Worm (Caenorhabditis elegans) whole organism, L2 larva: ENCODE measurements around the gene col-151.

ENCODE experiments used
- C34F6.9 ChIP-seq: fragments of 150-350 bp; optimal IDR thresholded peaks from 2 replicates; lab custom pipeline; 2014; ENCODE audit warnings: missing biosample characterization, missing genetic modification characterization
- F13H6.1 ChIP-seq: sonication (generic microtip); optimal IDR thresholded peaks from 2 replicates; lab custom pipeline; 2016; ENCODE audit warnings: missing genetic modification characterization, missing compliant biosample characterization
- R02D3.7 ChIP-seq: fragments of 150-350 bp; optimal IDR thresholded peaks from 2 replicates; lab custom pipeline; 2014; ENCODE audit warnings: missing biosample characterization, missing genetic modification characterization
- Y55F3AM.14 ChIP-seq: fragments of 200-800 bp; sonication (Bioruptor generic); optimal IDR thresholded peaks from 2 replicates; lab custom pipeline; 2018; ENCODE audit warnings: mild to moderate bottlenecking, missing genetic modification characterization, missing compliant biosample characterization
- ZK546.5 ChIP-seq: sonication (generic microtip); optimal IDR thresholded peaks from 2 replicates; lab custom pipeline; 2017; ENCODE audit warnings: missing biosample characterization, missing genetic modification characterization
- alr-1 ChIP-seq: fragments of 150-350 bp; optimal IDR thresholded peaks from 2 replicates; lab custom pipeline; 2014; ENCODE audit warnings: missing biosample characterization, missing genetic modification characterization
- blmp-1 ChIP-seq: sonication (generic microtip); optimal IDR thresholded peaks from 2 replicates; lab custom pipeline; 2017; ENCODE audit warnings: missing genetic modification characterization, mild to moderate bottlenecking, missing compliant biosample characterization, antibody characterized with exemption, moderate library complexity; ENCODE audit not compliant: insufficient read depth
- ceh-82 ChIP-seq: fragments of 150-350 bp; optimal IDR thresholded peaks from 2 replicates; lab custom pipeline; 2014; ENCODE audit warnings: missing biosample characterization, missing genetic modification characterization
- crh-2 ChIP-seq: sonication (generic microtip); optimal IDR thresholded peaks from 2 replicates; lab custom pipeline; 2017; ENCODE audit warnings: missing biosample characterization, missing genetic modification characterization
- dmd-4 ChIP-seq: sonication (generic microtip); optimal IDR thresholded peaks from 2 replicates; lab custom pipeline; 2017; ENCODE audit warnings: missing biosample characterization, missing genetic modification characterization
- egl-27 ChIP-seq: sonication (generic microtip); optimal IDR thresholded peaks from 3 replicates; lab custom pipeline; 2017; ENCODE audit warnings: missing biosample characterization, missing genetic modification reagents, missing genetic modification characterization
- elt-1 ChIP-seq: fragments of 150-350 bp; optimal IDR thresholded peaks from 2 replicates; lab custom pipeline; 2014; ENCODE audit warnings: missing biosample characterization, missing genetic modification characterization
- elt-3 ChIP-seq: sonication (generic microtip); optimal IDR thresholded peaks from 2 replicates; lab custom pipeline; 2017; ENCODE audit warnings: missing biosample characterization, missing genetic modification characterization
- fos-1 ChIP-seq: fragments of 150-350 bp; optimal IDR thresholded peaks from 2 replicates; lab custom pipeline; 2014; ENCODE audit warnings: missing biosample characterization, missing genetic modification characterization
- gmeb-1 ChIP-seq: fragments of 150-350 bp; optimal IDR thresholded peaks from 2 replicates; lab custom pipeline; 2014; ENCODE audit warnings: missing biosample characterization, missing genetic modification characterization
- lin-13 ChIP-seq: fragments of 150-350 bp; optimal IDR thresholded peaks from 2 replicates; lab custom pipeline; 2014; ENCODE audit warnings: missing biosample characterization, missing genetic modification reagents, missing genetic modification characterization
- mab-5 ChIP-seq: fragments of 150-350 bp; optimal IDR thresholded peaks from 2 replicates; lab custom pipeline; 2014; ENCODE audit warnings: missing biosample characterization, missing genetic modification characterization
- mbf-1 ChIP-seq: sonication (generic microtip); optimal IDR thresholded peaks from 2 replicates; lab custom pipeline; 2017; ENCODE audit warnings: missing biosample characterization, missing genetic modification characterization
- mdl-1 ChIP-seq, 2 experiments: fragments of 150-350 bp in 1 of 2; sonication (generic microtip) in 1 of 2; optimal IDR thresholded peaks; 2 replicates each; lab custom pipeline; 2017; ENCODE audit warnings: missing biosample characterization in 2 of 2, missing genetic modification characterization in 2 of 2
- nhr-10 ChIP-seq: sonication (generic microtip); optimal IDR thresholded peaks from 2 replicates; lab custom pipeline; 2017; ENCODE audit warnings: missing biosample characterization, missing genetic modification characterization
- nhr-12 ChIP-seq: fragments of 150-350 bp; optimal IDR thresholded peaks from 2 replicates; lab custom pipeline; 2014; ENCODE audit warnings: missing biosample characterization, missing genetic modification characterization
- nhr-129 ChIP-seq: fragments of 150-350 bp; optimal IDR thresholded peaks from 2 replicates; lab custom pipeline; 2014; ENCODE audit warnings: missing biosample characterization, missing genetic modification characterization
- nhr-21 ChIP-seq: fragments of 150-350 bp; optimal IDR thresholded peaks from 2 replicates; lab custom pipeline; 2014; ENCODE audit warnings: missing biosample characterization, missing genetic modification characterization
- nhr-23 ChIP-seq: fragments of 150-350 bp; optimal IDR thresholded peaks from 2 replicates; lab custom pipeline; 2014; ENCODE audit warnings: missing biosample characterization, missing genetic modification reagents, missing genetic modification characterization
- nhr-6 ChIP-seq: fragments of 150-350 bp; optimal IDR thresholded peaks from 2 replicates; lab custom pipeline; 2014; ENCODE audit warnings: missing biosample characterization, missing genetic modification characterization
- nhr-77 ChIP-seq: fragments of 150-350 bp; optimal IDR thresholded peaks from 2 replicates; lab custom pipeline; 2014; ENCODE audit warnings: missing biosample characterization, missing genetic modification characterization
- peb-1 ChIP-seq: fragments of 150-350 bp; optimal IDR thresholded peaks from 2 replicates; lab custom pipeline; 2014; ENCODE audit warnings: missing biosample characterization, missing genetic modification characterization
- sem-4 ChIP-seq: fragments of 150-350 bp; optimal IDR thresholded peaks from 2 replicates; lab custom pipeline; 2014; ENCODE audit warnings: missing biosample characterization, missing genetic modification reagents, missing genetic modification characterization
- skn-1 ChIP-seq: sonication (generic microtip); optimal IDR thresholded peaks from 2 replicates; lab custom pipeline; 2017; ENCODE audit warnings: missing biosample characterization, missing genetic modification characterization
- sma-3 ChIP-seq: sonication (generic microtip); optimal IDR thresholded peaks from 2 replicates; lab custom pipeline; 2016; ENCODE audit warnings: missing genetic modification reagents, missing genetic modification characterization, missing compliant biosample characterization
- sma-9 ChIP-seq, 2 experiments: fragments of 150-350 bp in 1 of 2; sonication (generic microtip) in 1 of 2; optimal IDR thresholded peaks; 2 replicates each; lab custom pipeline; 2014 to 2016; ENCODE audit warnings: missing genetic modification characterization in 2 of 2, mild to moderate bottlenecking in 1 of 2, missing biosample characterization in 1 of 2, missing compliant biosample characterization in 1 of 2, missing genetic modification reagents in 1 of 2, moderate library complexity in 1 of 2
- unc-39 ChIP-seq: fragments of 150-350 bp; optimal IDR thresholded peaks from 2 replicates; lab custom pipeline; 2014; ENCODE audit warnings: missing biosample characterization, missing genetic modification characterization
- unc-55 ChIP-seq: fragments of 150-350 bp; sonication (generic microtip); optimal IDR thresholded peaks from 3 replicates; lab custom pipeline; 2014; ENCODE audit warnings: missing biosample characterization, missing genetic modification reagents, missing genetic modification characterization
- unc-62 ChIP-seq: fragments of 150-350 bp; optimal IDR thresholded peaks from 2 replicates; lab custom pipeline; 2014; ENCODE audit warnings: missing biosample characterization, missing genetic modification reagents, missing genetic modification characterization
- ztf-11 ChIP-seq: sonication (generic microtip); optimal IDR thresholded peaks from 2 replicates; lab custom pipeline; 2017; ENCODE audit warnings: missing biosample characterization, missing genetic modification characterization

col-151 gene

ce11 chrV:10399290-10399689 lies 4.3 kb upstream of the col-151 start:
- TF ChIP-seq fos-1 (tag; lab: Kevin White, UChicago) (peak; percentile 93), lin-13 (GFP tag; lab: Kevin White, UChicago) (no peak), nhr-10 (tag; lab: Kevin White, UChicago) (no peak), crh-2 (tag; lab: Kevin White, UChicago) (peak; percentile 37), gmeb-1 (tag; lab: Kevin White, UChicago) (peak; percentile 24), sma-9 (GFP tag; optimal IDR thresholded peaks at IDR 0.05; lab: Kevin White, UChicago) (peak; percentile 76), sma-9 (tag; optimal IDR thresholded peaks at IDR 0.05; lab: Kevin White, UChicago) (no peak), nhr-23 (tag; lab: Kevin White, UChicago) (no peak), nhr-129 (peak; percentile 80)

ce11 chrV:10398431-10398830 lies 3.4 kb upstream of the col-151 start, which contains the start of gene ugt-2:
Gene ugt-2, plus strand, starts transcription at chrV:10398801.
- TF ChIP-seq fos-1 (tag; lab: Kevin White, UChicago) (peak; percentile 41), unc-39 (no peak), mdl-1 (tag; optimal IDR thresholded peaks at IDR 0.05; lab: Kevin White, UChicago) (no peak), nhr-129 (peak; percentile 29), sma-9 (GFP tag; optimal IDR thresholded peaks at IDR 0.05; lab: Kevin White, UChicago) (peak; percentile 53), sma-9 (tag; optimal IDR thresholded peaks at IDR 0.05; lab: Kevin White, UChicago) (no peak), ztf-11 (tag; lab: Kevin White, UChicago) (no peak), crh-2 (tag; lab: Kevin White, UChicago) (peak; percentile 14), nhr-77 (tag; lab: Kevin White, UChicago) (no peak), skn-1 (tag; lab: Kevin White, UChicago) (no peak), nhr-10 (tag; lab: Kevin White, UChicago) (no peak), sem-4 (tag; lab: Kevin White, UChicago) (no peak)

DNA sequence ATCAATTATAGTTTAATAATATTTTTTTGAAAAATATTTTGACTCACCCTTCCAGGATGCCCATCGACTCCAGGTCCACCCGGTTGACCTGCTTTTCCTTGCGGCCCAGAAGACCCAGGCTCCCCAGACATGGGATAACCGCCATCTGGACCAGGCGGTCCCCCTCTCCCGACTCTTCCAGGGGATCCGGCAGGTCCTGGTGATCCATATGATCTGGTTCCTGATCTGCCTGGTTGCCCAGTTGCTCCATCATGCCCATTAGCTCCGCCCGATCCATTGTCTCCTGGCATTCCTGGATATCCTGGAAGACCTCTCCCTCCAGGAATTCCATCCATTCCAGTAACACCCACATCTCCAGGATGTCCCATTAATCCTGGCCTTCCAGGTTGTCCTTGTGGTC lies 1.3 kb downstream of the col-151 start:
- TF ChIP-seq C34F6.9 (tag; lab: Kevin White, UChicago) (no peak), Y55F3AM.14 (GFP tag; lab: Kevin White, UChicago) (peak; percentile 74)

DNA sequence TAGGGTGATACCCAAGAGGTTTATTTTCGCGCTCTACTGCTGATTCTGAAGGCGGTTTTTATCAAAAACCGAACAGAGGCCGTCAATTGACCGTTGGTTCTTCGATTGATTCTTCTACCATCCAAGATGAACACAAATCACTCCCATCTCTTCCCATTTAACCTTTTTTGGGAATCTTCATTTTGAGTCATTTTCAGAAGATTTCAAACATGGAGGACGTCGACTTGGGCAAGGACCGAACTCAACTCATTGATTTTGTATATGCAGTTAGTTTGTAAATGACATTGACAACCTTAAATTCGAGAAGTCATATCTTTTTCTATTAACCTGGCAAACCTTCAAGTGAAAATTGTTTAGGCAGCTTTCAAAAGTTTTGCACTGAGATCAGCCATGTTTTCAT lies 6.7 kb downstream of the col-151 start, which contains the start of gene AC3.5:
Gene AC3.5, plus strand, starts transcription at position 210 of the 400 bp plus-strand sequence.
- TF ChIP-seq lin-13 (GFP tag; lab: Kevin White, UChicago) (no peak), nhr-21 (tag; lab: Kevin White, UChicago) (peak; percentile 13), fos-1 (tag; lab: Kevin White, UChicago) (peak; percentile 8), nhr-23 (tag; lab: Kevin White, UChicago) (no peak), alr-1 (tag; lab: Kevin White, UChicago) (no peak)

DNA sequence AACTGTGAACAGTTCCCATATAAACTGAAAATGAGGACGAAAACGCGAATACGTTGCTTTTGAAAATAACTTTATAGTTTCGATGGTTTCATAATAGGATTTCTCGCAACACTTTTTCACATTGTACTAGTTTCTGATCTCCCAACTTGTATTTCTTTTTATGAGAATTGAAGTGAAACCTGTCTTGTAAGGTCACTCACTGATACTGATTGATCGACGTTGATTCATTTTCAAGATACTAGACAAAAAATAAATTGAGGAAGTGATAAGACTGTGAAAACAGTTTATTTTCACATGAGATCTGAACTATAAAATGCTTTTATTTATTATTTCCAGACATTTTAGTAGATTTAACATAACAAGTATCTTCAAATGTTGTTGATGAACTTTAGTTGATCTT lies 7.6 kb downstream of the col-151 start:
- TF ChIP-seq unc-55 (GFP tag; lab: Kevin White, UChicago) (no peak), nhr-12 (tag; lab: Kevin White, UChicago) (no peak), blmp-1 (tag; lab: Kevin White, UChicago) (no peak), mab-5 (no peak), elt-3 (no peak), nhr-21 (tag; lab: Kevin White, UChicago) (no peak), F13H6.1 (tag; lab: Kevin White, UChicago) (no peak), ZK546.5 (tag; lab: Kevin White, UChicago) (no peak), sma-9 (GFP tag; optimal IDR thresholded peaks at IDR 0.05; lab: Kevin White, UChicago) (no peak), sma-9 (tag; optimal IDR thresholded peaks at IDR 0.05; lab: Kevin White, UChicago) (no peak), R02D3.7 (tag; lab: Kevin White, UChicago) (no peak), fos-1 (tag; lab: Kevin White, UChicago) (no peak), nhr-129 (no peak)

DNA sequence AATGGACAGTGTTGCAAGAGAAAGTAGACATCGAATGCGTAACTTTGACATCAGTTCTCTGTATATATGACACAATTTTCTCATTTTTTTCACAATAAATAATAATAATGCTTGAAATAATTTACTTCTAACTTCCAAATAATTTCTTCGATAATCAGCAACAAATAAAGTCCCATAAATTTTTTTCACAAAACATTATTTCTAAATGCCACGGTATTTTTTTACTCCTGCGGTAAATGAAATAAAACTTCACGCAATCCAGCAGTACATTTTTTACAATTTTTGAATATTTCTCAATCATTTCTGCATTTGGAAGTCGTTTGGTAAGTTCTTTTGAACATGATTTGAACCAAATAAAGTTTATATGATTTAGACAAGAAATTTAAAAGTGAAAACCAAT lies 11.1 kb downstream of the col-151 start, which contains the start of gene spe-10:
Gene spe-10, plus strand, starts transcription at position 301 of the 400 bp plus-strand sequence.
- TF ChIP-seq elt-1 (tag; lab: Kevin White, UChicago) (no peak), dmd-4 (tag; lab: Kevin White, UChicago) (no peak), nhr-23 (tag; lab: Kevin White, UChicago) (no peak), blmp-1 (tag; lab: Kevin White, UChicago) (no peak), nhr-6 (no peak), unc-62 (GFP tag; lab: Kevin White, UChicago) (no peak), mbf-1 (tag; lab: Kevin White, UChicago) (no peak), peb-1 (tag; lab: Kevin White, UChicago) (no peak), unc-39 (no peak), nhr-10 (tag; lab: Kevin White, UChicago) (no peak), ceh-82 (tag; lab: Kevin White, UChicago) (no peak), sma-3 (no peak), nhr-12 (tag; lab: Kevin White, UChicago) (no peak), egl-27 (no peak)
- TF ChIP-seq, all 48 proteins: peak for 0
